Worm (Caenorhabditis elegans): Measurements from ENCODE around the gene htz-1.

The htz-1 gene

DNA sequence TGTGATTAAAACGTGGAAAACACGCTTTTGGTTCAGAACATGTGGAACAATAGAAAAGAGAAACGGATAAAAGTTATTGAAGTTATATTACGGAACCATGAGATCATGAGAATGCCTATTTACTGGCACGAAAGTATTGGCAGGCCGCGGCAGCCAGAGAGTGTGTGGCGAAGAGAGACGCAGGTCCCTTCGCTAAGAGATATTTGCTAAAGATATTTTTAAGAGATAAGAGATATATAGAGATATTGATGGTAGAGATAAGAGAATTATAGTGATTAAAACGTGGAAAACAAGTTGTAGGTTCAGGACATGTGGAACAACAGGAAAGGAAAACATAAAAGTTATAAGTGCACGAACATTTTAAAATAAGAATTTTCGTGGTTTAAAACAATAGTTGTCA, 8.2 kb upstream of the htz-1 start:
- no peak for TF ChIP-seq ama-1 (optimal IDR thresholded peaks at IDR 0.05)

DNA sequence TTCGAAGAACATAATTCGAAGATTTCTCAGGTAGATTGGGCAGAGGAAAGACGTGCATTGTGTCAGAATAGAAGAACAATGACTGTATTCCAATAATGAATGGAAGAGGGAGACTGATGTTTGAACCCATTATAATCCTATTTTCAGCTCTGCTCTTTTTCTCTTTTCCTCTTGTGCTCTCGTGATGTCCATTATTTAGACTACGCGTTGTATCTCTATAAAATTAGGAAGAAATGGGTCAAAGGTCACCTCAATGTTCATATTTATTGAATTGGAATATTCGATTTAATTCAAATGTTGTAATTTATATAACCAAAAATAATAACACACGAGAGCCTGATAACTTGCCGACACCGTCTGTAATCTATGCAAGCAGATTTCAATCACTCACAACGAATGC, 6.8 kb upstream of the htz-1 start, which contains the start of gene fbxb-74:
TSS of gene fbxb-74 (minus strand) at position 101 of the 400 bp plus-strand sequence.
- TF ChIP-seq hnd-1 (tag; optimal IDR thresholded peaks at IDR 0.05) (no peak), hmg-4 (GFP tag; optimal IDR thresholded peaks at IDR 0.05) (no peak), ets-7 (tag; optimal IDR thresholded peaks at IDR 0.05) (no peak), scrt-1 (GFP tag; IDR thresholded peaks at IDR 0.05) (no peak), ama-1 (optimal IDR thresholded peaks at IDR 0.05) (no peak), hmbx-1 (tag; optimal IDR thresholded peaks at IDR 0.05) (no peak), tbx-11 (GFP tag; IDR thresholded peaks at IDR 0.05) (no peak), B0310.2 (tag; optimal IDR thresholded peaks at IDR 0.05) (no peak), tra-4 (tag; optimal IDR thresholded peaks at IDR 0.05) (no peak), flt-1 (GFP tag; IDR thresholded peaks at IDR 0.05) (no peak), ceh-36 (tag; optimal IDR thresholded peaks at IDR 0.05) (no peak), F13C5.2 (tag; optimal IDR thresholded peaks at IDR 0.05) (no peak), sea-1 (GFP tag; conservative IDR thresholded peaks at IDR 0.05) (no peak), pes-1 (GFP tag; IDR thresholded peaks at IDR 0.05) (no peak), ceh-13 (GFP tag; optimal IDR thresholded peaks at IDR 0.05) (no peak), aly-1 (tag; optimal IDR thresholded peaks at IDR 0.05) (no peak)

DNA sequence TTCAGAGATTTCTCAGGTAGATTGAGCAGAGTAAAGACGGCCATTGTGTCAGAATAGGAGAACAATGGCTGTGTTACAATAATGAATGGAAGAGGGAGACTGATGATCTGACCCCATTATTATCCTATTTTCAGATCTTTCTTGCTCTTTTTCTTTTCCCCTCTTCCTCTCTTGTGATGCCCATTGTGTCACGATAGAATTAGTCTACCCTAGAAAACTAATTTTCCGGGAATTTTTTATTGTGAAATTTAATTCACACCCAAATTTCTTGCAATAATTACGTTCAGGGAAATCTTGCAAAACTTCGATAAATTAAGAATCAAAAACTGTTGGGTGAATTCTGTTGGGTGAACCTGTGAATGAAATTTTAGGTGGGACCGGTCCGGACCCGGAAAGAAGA, 4.9 kb upstream of the htz-1 start, which contains the start of gene fbxb-75:
TSS of gene fbxb-75 (minus strand) at position 101 of the 400 bp plus-strand sequence.
- TF ChIP-seq tbx-11 (GFP tag; IDR thresholded peaks at IDR 0.05) (no peak), ama-1 (optimal IDR thresholded peaks at IDR 0.05) (no peak), hmbx-1 (tag; optimal IDR thresholded peaks at IDR 0.05) (no peak), B0310.2 (tag; optimal IDR thresholded peaks at IDR 0.05) (no peak), flt-1 (GFP tag; IDR thresholded peaks at IDR 0.05) (no peak)

DNA sequence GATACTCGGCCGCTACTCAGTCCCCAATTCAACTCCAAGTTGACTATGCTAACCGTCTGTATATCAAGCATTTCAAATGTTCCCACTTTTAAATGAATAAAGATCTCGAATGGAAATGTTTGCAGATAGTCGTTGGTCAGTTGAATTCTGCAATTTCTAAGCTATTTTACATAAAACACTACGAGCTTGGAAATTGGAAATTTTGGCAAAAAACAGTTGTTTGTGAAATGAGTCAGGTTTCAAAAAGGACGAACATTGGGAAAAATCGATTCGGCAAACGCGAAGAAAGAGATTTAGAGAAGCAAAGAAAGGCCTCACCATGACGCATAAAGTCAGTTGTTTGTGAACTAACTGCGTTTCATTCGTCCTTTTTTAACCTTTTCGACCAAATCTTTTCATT, 868 bp downstream of the htz-1 start:
- TF ChIP-seq pes-1 (GFP tag; IDR thresholded peaks at IDR 0.05) (no peak), F13C5.2 (tag; optimal IDR thresholded peaks at IDR 0.05) (no peak), ama-1 (optimal IDR thresholded peaks at IDR 0.05) (peak; percentile 81), sea-1 (GFP tag; conservative IDR thresholded peaks at IDR 0.05) (no peak), tbx-11 (GFP tag; IDR thresholded peaks at IDR 0.05) (no peak), flt-1 (GFP tag; IDR thresholded peaks at IDR 0.05) (no peak)

DNA sequence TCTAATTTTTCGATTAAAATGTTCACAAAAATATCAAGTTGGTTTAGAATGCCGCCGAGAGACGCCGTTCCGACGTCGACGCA, 1.1 kb downstream of the htz-1 start, which contains the start of gene chat-1:
TSS of gene chat-1 (plus strand) at position 48 of the 83 bp plus-strand sequence.
- no peak for TF ChIP-seq tra-4 (tag; optimal IDR thresholded peaks at IDR 0.05)
- TF ChIP-seq tbx-11 (GFP tag; IDR thresholded peaks at IDR 0.05): no peak
- no peak for TF ChIP-seq pes-1 (GFP tag; IDR thresholded peaks at IDR 0.05)
- peak; percentile 11 for TF ChIP-seq ama-1 (optimal IDR thresholded peaks at IDR 0.05)
- TF ChIP-seq aly-1 (tag; optimal IDR thresholded peaks at IDR 0.05): no peak
- 0 out of 2 replicates have a peak, but pooled peaks have one; percentile 16 for TF ChIP-seq sea-1 (GFP tag; conservative IDR thresholded peaks at IDR 0.05)

DNA sequence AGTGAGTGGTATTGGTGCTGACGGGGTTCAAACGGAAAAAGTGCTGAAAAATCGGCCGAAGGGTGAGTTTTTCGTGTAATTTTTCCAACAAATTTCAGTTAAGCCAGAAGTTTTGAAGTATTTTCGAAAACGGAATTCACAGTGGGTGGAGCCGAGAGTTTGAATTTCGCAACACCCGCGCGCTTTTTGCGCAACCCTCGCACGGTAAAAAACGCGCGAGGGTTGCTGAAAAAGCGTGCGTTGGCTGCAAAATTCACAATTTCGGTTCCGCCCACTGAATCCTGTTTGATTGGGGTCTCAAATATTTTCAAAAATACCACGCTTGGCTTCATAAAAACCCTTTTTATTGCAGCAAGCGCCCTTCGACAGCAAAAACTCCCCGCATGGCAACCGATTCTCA, 1.4 kb downstream of the htz-1 start:
- no peak for TF ChIP-seq tra-4 (tag; optimal IDR thresholded peaks at IDR 0.05)
- no peak for TF ChIP-seq F13C5.2 (tag; optimal IDR thresholded peaks at IDR 0.05)
- 0 out of 2 replicates have a peak, but pooled peaks have one; percentile 2 for TF ChIP-seq sea-1 (GFP tag; conservative IDR thresholded peaks at IDR 0.05)
- TF ChIP-seq pes-1 (GFP tag; IDR thresholded peaks at IDR 0.05): 0 out of 2 replicates have a peak, but pooled peaks have one; percentile 39
- no peak for TF ChIP-seq hmbx-1 (tag; optimal IDR thresholded peaks at IDR 0.05)
- no peak for TF ChIP-seq ceh-13 (GFP tag; optimal IDR thresholded peaks at IDR 0.05)
- TF ChIP-seq ets-7 (tag; optimal IDR thresholded peaks at IDR 0.05): no peak
- no peak for TF ChIP-seq flt-1 (GFP tag; IDR thresholded peaks at IDR 0.05)

DNA sequence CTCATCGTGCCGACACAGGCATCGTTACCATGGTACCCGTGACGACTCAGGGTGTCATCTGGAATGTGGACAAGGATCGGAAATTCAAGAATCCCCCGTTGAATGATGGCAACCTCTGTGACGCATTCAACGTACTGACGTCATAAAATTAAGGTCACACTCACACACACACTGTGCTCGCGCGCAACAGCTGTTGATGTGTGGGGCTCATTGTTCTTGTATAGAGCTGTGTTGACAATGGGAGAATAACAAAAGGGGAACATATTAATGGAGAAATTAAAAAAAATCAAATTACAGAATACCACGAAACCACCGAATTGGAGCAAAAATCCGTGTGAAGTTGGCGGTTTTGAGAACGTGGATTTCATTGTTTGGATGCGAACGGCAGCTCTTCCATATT, 2.3 kb downstream of the htz-1 start:
- TF ChIP-seq hmg-4 (GFP tag; optimal IDR thresholded peaks at IDR 0.05): no peak
- no peak for TF ChIP-seq tbx-11 (GFP tag; IDR thresholded peaks at IDR 0.05)
- no peak for TF ChIP-seq F13C5.2 (tag; optimal IDR thresholded peaks at IDR 0.05)

DNA sequence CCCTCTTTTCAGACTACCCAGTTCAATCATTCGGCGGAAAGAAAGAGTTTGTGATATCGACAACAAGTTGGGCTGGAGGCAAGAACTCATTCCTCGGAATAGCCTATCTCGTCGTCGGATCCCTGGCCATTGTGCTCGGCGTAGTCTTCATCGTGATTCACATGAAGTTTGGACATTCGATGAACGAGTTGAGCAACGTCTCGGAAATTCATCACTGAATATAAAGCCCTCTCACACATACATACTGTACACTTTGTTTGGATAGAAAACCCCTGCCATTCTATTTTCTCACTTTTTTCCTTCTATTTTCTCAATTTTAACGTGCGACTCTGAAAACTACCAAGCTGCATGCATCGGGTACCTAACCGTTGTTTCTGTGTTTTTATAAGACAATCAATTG, 3.4 kb downstream of the htz-1 start, which contains the start of gene R08C7.12:
TSS of gene R08C7.12 (plus strand) at position 301 of the 400 bp plus-strand sequence.
- TF ChIP-seq flt-1 (GFP tag; IDR thresholded peaks at IDR 0.05): no peak

DNA sequence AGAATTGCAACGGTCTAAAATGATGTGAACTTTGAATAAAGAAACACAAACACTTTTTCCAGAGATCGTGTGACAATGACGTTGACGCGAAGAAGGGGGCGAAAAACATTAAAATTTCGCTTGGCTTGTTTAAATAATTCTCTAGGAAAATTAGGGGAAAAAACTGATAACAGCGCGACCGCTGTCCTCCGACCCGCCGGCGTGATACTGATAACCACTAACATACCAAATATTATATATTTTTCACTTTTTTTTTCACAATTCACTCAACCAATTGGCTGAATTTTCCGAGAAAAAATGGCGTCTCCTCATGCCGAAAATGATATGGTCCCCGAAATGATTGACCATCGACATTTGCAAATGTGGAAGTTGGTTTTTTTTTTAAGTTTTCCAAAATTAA, 3.8 kb downstream of the htz-1 start:
- no peak for TF ChIP-seq hmg-4 (GFP tag; optimal IDR thresholded peaks at IDR 0.05)
- TF ChIP-seq F13C5.2 (tag; optimal IDR thresholded peaks at IDR 0.05): no peak
- TF ChIP-seq ceh-36 (tag; optimal IDR thresholded peaks at IDR 0.05): no peak
- TF ChIP-seq tbx-11 (GFP tag; IDR thresholded peaks at IDR 0.05): no peak

DNA sequence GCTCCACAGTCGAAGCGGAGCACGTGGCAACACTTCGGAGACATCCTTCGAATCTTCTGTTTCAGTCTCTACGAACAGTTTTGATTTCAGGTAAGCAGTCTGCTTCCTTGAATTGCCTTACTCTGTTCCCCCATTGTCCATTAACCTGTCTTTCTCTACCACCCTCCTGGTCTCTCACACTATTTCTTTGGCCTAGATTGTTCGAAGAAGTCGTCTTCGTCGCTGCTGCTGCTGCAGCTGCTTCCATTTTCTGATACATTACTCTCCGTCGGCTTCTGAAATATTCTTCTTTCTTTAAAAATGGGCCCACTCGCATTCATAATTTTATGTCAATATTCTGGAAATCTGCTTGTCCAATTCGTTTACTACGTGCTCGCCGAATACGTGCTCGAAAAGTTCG, 5.6 kb downstream of the htz-1 start, which contains the start of gene R08C7.1:
TSS of gene R08C7.1 (plus strand) at position 301 of the 400 bp plus-strand sequence.
- TF ChIP-seq scrt-1 (GFP tag; IDR thresholded peaks at IDR 0.05): no peak
- TF ChIP-seq ceh-36 (tag; optimal IDR thresholded peaks at IDR 0.05): no peak
- no peak for TF ChIP-seq sea-1 (GFP tag; conservative IDR thresholded peaks at IDR 0.05)

Measured in whole organism, early embryonic.